Fruit fly (Drosophila melanogaster): ENCODE data around the gene CG17260.

- TF ChIP-seq CG8478 (optimal IDR thresholded peaks at IDR 0.05) = no peak
- TF ChIP-seq CTCF (optimal IDR thresholded peaks at IDR 0.05) = no peak
Observed at dm6 chr2L:2993702-2994101, 43.3 kb upstream of the CG17260 start.
